Worm (Caenorhabditis elegans) whole organism, L4/young adult: ENCODE data around the gene srg-13.

Experiments
- W03F9.2 ChIP-seq: fragments of 150-350 bp; optimal IDR thresholded peaks from 2 replicates; lab custom pipeline; 2014; ENCODE audit warnings: missing biosample characterization, missing genetic modification characterization
- dao-5 ChIP-seq: sonication (generic microtip); optimal IDR thresholded peaks from 2 replicates; lab custom pipeline; 2016; ENCODE audit warnings: missing genotype, missing genetic modification characterization, moderate library complexity, missing compliant biosample characterization
- him-1 ChIP-seq: sonication (generic microtip); optimal IDR thresholded peaks from 2 replicates; lab custom pipeline; 2016; ENCODE audit warnings: missing genotype, missing genetic modification reagents, missing genetic modification characterization, missing compliant biosample characterization

srg-13 gene

ce11 chrIII:4656415-4656814, 15.6 kb upstream of the srg-13 start:
- TF ChIP-seq him-1, result peak; percentile 91
- no peak for TF ChIP-seq dao-5 (tag; lab: Kevin White, UChicago)

ce11 chrIII:4657386-4657785, 14.7 kb upstream of the srg-13 start:
- TF ChIP-seq dao-5 (tag; lab: Kevin White, UChicago), result no peak
- no peak for TF ChIP-seq W03F9.2 (tag; lab: Kevin White, UChicago)
- no peak for TF ChIP-seq him-1

- peak; percentile 29 for TF ChIP-seq him-1
- no peak for TF ChIP-seq dao-5 (tag; lab: Kevin White, UChicago)
These were observed 13.6 kb upstream of the srg-13 start, which contains the start of gene cdka-1 for ce11 chrIII:4658384-4658844. cdka-1 (plus strand) TSS chrIII:4658794.

ce11 chrIII:4659426-4659825, 12.6 kb upstream of the srg-13 start:
- TF ChIP-seq him-1, result no peak
- no peak for TF ChIP-seq W03F9.2 (tag; lab: Kevin White, UChicago)
- no peak for TF ChIP-seq dao-5 (tag; lab: Kevin White, UChicago)

- TF ChIP-seq W03F9.2 (tag; lab: Kevin White, UChicago) (no peak), him-1 (no peak), dao-5 (tag; lab: Kevin White, UChicago) (no peak)
These were observed 6.8 kb upstream of the srg-13 start, which contains the start of gene T23F11.4 for ce11 chrIII:4665272-4665671. T23F11.4 (minus strand) TSS chrIII:4665372.

- no peak for TF ChIP-seq dao-5 (tag; lab: Kevin White, UChicago)
- TF ChIP-seq W03F9.2 (tag; lab: Kevin White, UChicago), result no peak
- peak; percentile 8 for TF ChIP-seq him-1
These were observed 5.2 kb upstream of the srg-13 start for ce11 chrIII:4666753-4667400.

- TF ChIP-seq him-1 (no peak), dao-5 (tag; lab: Kevin White, UChicago) (no peak), W03F9.2 (tag; lab: Kevin White, UChicago) (no peak)
These were observed 4.0 kb upstream of the srg-13 start for ce11 chrIII:4668073-4668472.

- TF ChIP-seq W03F9.2 (tag; lab: Kevin White, UChicago) (no peak), dao-5 (tag; lab: Kevin White, UChicago) (no peak), him-1 (no peak)
These were observed 558 bp upstream of the srg-13 start, which contains the start of gene T23F11.11 for ce11 chrIII:4671491-4671890. T23F11.11 (minus strand) TSS chrIII:4671591.

- TF ChIP-seq him-1 (no peak), W03F9.2 (tag; lab: Kevin White, UChicago) (no peak), dao-5 (tag; lab: Kevin White, UChicago) (no peak)
These were observed 5.4 kb downstream of the srg-13 start, which contains the start of gene srg-10 for ce11 chrIII:4677466-4677865. srg-10 (plus strand) TSS chrIII:4677766.

- no peak for TF ChIP-seq him-1
- no peak for TF ChIP-seq W03F9.2 (tag; lab: Kevin White, UChicago)
- no peak for TF ChIP-seq dao-5 (tag; lab: Kevin White, UChicago)
These were observed 8.0 kb downstream of the srg-13 start, which contains the start of gene srg-11 for ce11 chrIII:4679963-4680484. srg-11 (plus strand) TSS chrIII:4680013.

ce11 chrIII:4687134-4687533, 15.1 kb downstream of the srg-13 start:
- TF ChIP-seq W03F9.2 (tag; lab: Kevin White, UChicago) (no peak), him-1 (no peak), dao-5 (tag; lab: Kevin White, UChicago) (no peak)

ce11 chrIII:4688356-4688755, 16.3 kb downstream of the srg-13 start, which contains the start of gene tag-243:
tag-243 (minus strand) TSS chrIII:4688456.
- TF ChIP-seq dao-5 (tag; lab: Kevin White, UChicago) (no peak), W03F9.2 (tag; lab: Kevin White, UChicago) (no peak), him-1 (no peak)

- TF ChIP-seq him-1 (no peak), dao-5 (tag; lab: Kevin White, UChicago) (no peak), W03F9.2 (tag; lab: Kevin White, UChicago) (no peak)
These were observed 16.9 kb downstream of the srg-13 start, which contains the start of gene ppat-1 for ce11 chrIII:4688965-4689364. ppat-1 (plus strand) TSS chrIII:4689280.

- TF ChIP-seq him-1 (peak; percentile 63), W03F9.2 (tag; lab: Kevin White, UChicago) (peak; percentile 36), dao-5 (tag; lab: Kevin White, UChicago) (peak; percentile 84)
These were observed 17.5 kb downstream of the srg-13 start for ce11 chrIII:4689595-4689994.
